Worm (Caenorhabditis elegans): ENCODE results near the gene Y54G2A.57.

The Y54G2A.57 gene

DNA sequence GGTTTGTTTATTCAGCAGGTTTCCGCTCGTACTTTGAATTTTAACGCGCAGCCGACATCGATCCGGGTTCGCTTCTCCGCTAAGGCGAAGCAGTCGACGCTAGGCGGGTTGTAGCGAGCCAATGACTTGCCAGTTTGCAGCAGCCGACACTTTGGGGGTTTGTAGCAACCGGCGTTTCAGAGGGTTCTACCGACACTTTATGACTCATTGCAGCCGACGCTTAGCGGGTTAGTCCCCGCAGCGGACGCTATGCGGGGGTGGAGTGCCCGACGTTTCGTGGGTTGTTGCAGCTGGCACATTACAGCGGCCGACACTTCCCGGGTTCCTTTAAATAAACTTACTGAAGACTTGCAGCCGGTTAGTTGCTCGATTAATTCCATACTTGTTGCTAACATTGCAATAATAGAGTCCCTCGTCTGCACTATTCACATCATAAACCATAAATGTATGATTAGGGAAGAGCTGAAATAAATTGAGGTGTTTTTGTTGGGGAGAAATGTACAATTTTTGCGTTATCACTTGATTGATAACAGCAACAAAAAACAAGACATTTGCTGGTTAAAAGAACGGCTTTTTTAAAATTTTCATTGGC lies at the start of gene Y54G2A.57:
TSS of gene Y54G2A.57 (plus strand) at position 542 of the 592 bp plus-strand sequence.
- no peak for TF ChIP-seq B0336.3 (GFP tag; IDR thresholded peaks at IDR 0.05)
- TF ChIP-seq snpc-4 (GFP tag; optimal IDR thresholded peaks at IDR 0.05), result no peak
- peak in 2 of 4 experiments; percentile 10 to 48 for TF ChIP-seq snpc-4 (tag; optimal IDR thresholded peaks at IDR 0.05)
- TF ChIP-seq hmg-1.2 (GFP tag; IDR thresholded peaks at IDR 0.05), result no peak
- TF ChIP-seq F33H1.4 (GFP tag; IDR thresholded peaks at IDR 0.05), result no peak
- TF ChIP-seq snpc-3.4 (tag; optimal IDR thresholded peaks at IDR 0.05), result no peak
- TF ChIP-seq dpl-1 (GFP tag; optimal IDR thresholded peaks at IDR 0.05), result no peak
- TF ChIP-seq madf-6 (GFP tag; IDR thresholded peaks at IDR 0.05), result no peak
- TF ChIP-seq lin-35 (GFP tag; optimal IDR thresholded peaks at IDR 0.05), result no peak
- peak; percentile 55 for TF ChIP-seq zfh-2 (GFP tag; conservative IDR thresholded peaks at IDR 0.05)

DNA sequence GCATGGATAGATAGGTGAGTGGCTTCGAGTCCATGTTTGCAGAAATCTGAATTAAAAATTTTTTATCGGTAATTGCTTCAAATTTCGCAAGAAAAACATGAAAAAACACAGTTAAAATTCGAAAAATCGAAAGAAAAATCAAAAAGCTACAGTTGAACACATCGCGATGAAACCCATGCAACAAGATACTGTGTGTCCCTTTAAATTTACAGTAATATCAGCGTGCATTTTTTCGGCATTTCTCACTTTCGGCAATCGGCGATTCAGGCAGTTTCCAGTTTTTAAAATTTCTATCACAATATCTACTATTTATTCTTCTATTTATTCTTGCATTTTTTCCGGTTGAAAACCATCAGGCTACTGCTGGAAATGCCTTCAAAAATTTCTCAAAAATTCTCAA lies 47.5 kb upstream of the Y54G2A.57 start, which contains the start of gene fbxc-45:
TSS of gene fbxc-45 (minus strand) at position 48 of the 400 bp plus-strand sequence.
- TF ChIP-seq ztf-6 (GFP tag; IDR thresholded peaks at IDR 0.05) (no peak), madf-6 (GFP tag; IDR thresholded peaks at IDR 0.05) (peak; percentile 68), ztf-3 (GFP tag; optimal IDR thresholded peaks at IDR 0.05) (no peak), ceh-100 (GFP tag; IDR thresholded peaks at IDR 0.05) (no peak), F23B12.7 (tag; optimal IDR thresholded peaks at IDR 0.05; ENCODE audit: insufficient read depth) (no peak), F33H1.4 (GFP tag; IDR thresholded peaks at IDR 0.05) (peak; percentile 80), dpl-1 (GFP tag; optimal IDR thresholded peaks at IDR 0.05) (no peak), nhr-80 (tag; optimal IDR thresholded peaks at IDR 0.05) (no peak), snpc-3.4 (tag; optimal IDR thresholded peaks at IDR 0.05) (peak; percentile 12), Y79H2A.3 (GFP tag; conservative IDR thresholded peaks at IDR 0.05) (no peak), him-1 (tag; optimal IDR thresholded peaks at IDR 0.05) (peak; percentile 53), T26A5.8 (tag; optimal IDR thresholded peaks at IDR 0.05) (no peak), lin-54 (GFP tag; optimal IDR thresholded peaks at IDR 0.05) (peak; percentile 15), lsl-1 (GFP tag; optimal IDR thresholded peaks at IDR 0.05) (peak; percentile 87), Y53G8AR.9 (GFP tag; conservative IDR thresholded peaks at IDR 0.05) (no peak), egl-44 (GFP tag; IDR thresholded peaks at IDR 0.05) (no peak), D2030.7 (GFP tag; IDR thresholded peaks at IDR 0.05) (peak; percentile 60; the same call in 1 of the 2 replicates), hmg-1.2 (GFP tag; IDR thresholded peaks at IDR 0.05) (0 out of 2 replicates have a peak, but pooled peaks have one; percentile 5), xnd-1 (tag; optimal IDR thresholded peaks at IDR 0.05) (peak; percentile 73), ceh-79 (tag; optimal IDR thresholded peaks at IDR 0.05) (no peak), sptf-2 (GFP tag; optimal IDR thresholded peaks at IDR 0.05) (no peak)

DNA sequence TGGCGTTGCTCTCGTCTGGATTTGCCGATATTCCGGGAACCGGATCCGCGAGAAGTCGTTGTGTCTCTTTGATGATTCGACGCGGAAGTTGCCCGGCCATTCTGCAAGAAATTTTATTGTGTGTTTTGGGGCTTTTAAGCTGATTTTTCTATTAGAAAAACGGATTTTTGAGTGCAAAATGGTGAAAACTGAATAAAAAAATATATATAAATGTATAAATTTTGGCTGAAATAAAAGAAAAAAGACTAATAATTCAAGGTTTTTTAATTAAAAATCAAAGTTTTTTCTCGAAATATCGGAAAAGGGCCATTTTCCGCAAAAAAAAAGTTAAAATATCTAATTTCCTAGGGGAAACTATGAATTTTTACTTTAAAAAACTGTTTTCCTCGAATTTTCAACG lies 44.1 kb upstream of the Y54G2A.57 start, which contains the start of gene ubc-13:
TSS of gene ubc-13 (minus strand) at position 101 of the 400 bp plus-strand sequence.
- TF ChIP-seq madf-3 (GFP tag; IDR thresholded peaks at IDR 0.05) (no peak), Y53F4B.3 (GFP tag; IDR thresholded peaks at IDR 0.05) (no peak), nhr-179 (tag; optimal IDR thresholded peaks at IDR 0.05) (no peak), ceh-27 (GFP tag; optimal IDR thresholded peaks at IDR 0.05) (no peak), lin-54 (GFP tag; optimal IDR thresholded peaks at IDR 0.05) (no peak), Y56A3A.18 (GFP tag; IDR thresholded peaks at IDR 0.05) (no peak), B0261.1 (tag; optimal IDR thresholded peaks at IDR 0.05) (no peak), rcor-1 (GFP tag; IDR thresholded peaks at IDR 0.05) (no peak), ceh-91 (GFP tag; IDR thresholded peaks at IDR 0.05) (no peak), ceh-79 (tag; optimal IDR thresholded peaks at IDR 0.05) (no peak), F52B5.7 (tag; optimal IDR thresholded peaks at IDR 0.05) (no peak), B0019.2 (GFP tag; conservative IDR thresholded peaks at IDR 0.05) (no peak), egrh-3 (GFP tag; IDR thresholded peaks at IDR 0.05) (no peak), T07F8.4 (tag; optimal IDR thresholded peaks at IDR 0.05) (no peak), ceh-58 (GFP tag; IDR thresholded peaks at IDR 0.05) (no peak), ZK185.1 (tag; optimal IDR thresholded peaks at IDR 0.05; ENCODE audit: poor library complexity, severe bottlenecking) (no peak), B0336.3 (GFP tag; IDR thresholded peaks at IDR 0.05) (no peak), ceh-100 (GFP tag; IDR thresholded peaks at IDR 0.05) (no peak), D2030.7 (GFP tag; IDR thresholded peaks at IDR 0.05) (no peak), lsl-1 (GFP tag; optimal IDR thresholded peaks at IDR 0.05) (no peak)

Data from whole organism, young adult.